Fruit fly (Drosophila melanogaster) whole organism, embryonic: ENCODE data around the gene Ypel.
A peak's percentile ranks its signal among the peaks of the same experiment; 100 is the strongest.

Source experiments
- ATbp ChIP-seq: fragments of 200-800 bp; sonication (Bioruptor generic); optimal IDR thresholded peaks from 2 replicates; lab custom pipeline; 2017; ENCODE audit warnings: missing biosample characterization, mild to moderate bottlenecking, missing genetic modification characterization, missing genetic modification reagents
- Antp ChIP-seq: fragments of 200-800 bp; sonication (Bioruptor generic); optimal IDR thresholded peaks from 3 replicates; lab custom pipeline; 2016; ENCODE audit warnings: missing biosample characterization, missing genetic modification characterization
- B-H1 ChIP-seq: fragments of 200-800 bp; sonication (Bioruptor generic); IDR thresholded peaks from 3 replicates; pipeline ENCODE4 v1.3.6; 2022; ENCODE audit warnings: missing biosample characterization, missing genetic modification characterization
- Bgb ChIP-seq: fragments of 200-800 bp; sonication (Bioruptor generic); IDR thresholded peaks from 2 replicates; pipeline ENCODE4 v1.3.6; 2022; ENCODE audit warnings: missing biosample characterization, missing genetic modification characterization; ENCODE audit not compliant: partially characterized antibody
- CG10209 ChIP-seq: fragments of 200-800 bp; sonication (Bioruptor generic); optimal IDR thresholded peaks from 3 replicates; lab custom pipeline; 2017; ENCODE audit warnings: missing biosample characterization, mild to moderate bottlenecking, missing genetic modification characterization, missing genetic modification reagents
- CG11456 ChIP-seq: fragments of 200-800 bp; sonication (Bioruptor generic); IDR thresholded peaks from 3 replicates; pipeline ENCODE4 v1.3.6; 2022; ENCODE audit warnings: missing biosample characterization, missing genetic modification characterization
- CG11695 ChIP-seq: fragments of 200-800 bp; sonication (Bioruptor generic); IDR thresholded peaks from 3 replicates; pipeline ENCODE4 v1.3.6; 2022; ENCODE audit warnings: missing biosample characterization, missing genetic modification characterization
- CG12104 ChIP-seq: fragments of 200-800 bp; sonication (Bioruptor generic); optimal IDR thresholded peaks from 3 replicates; lab custom pipeline; 2016; ENCODE audit warnings: missing biosample characterization, missing genetic modification characterization
- CG12236 ChIP-seq: fragments of 200-800 bp; sonication (Bioruptor generic); optimal IDR thresholded peaks from 2 replicates; lab custom pipeline; 2016; ENCODE audit warnings: missing biosample characterization, missing genetic modification characterization
- CG12391 ChIP-seq: fragments of 200-800 bp; sonication (Bioruptor generic); optimal IDR thresholded peaks from 3 replicates; lab custom pipeline; 2018; ENCODE audit warnings: missing biosample characterization, mild to moderate bottlenecking, missing genetic modification characterization, moderate library complexity
- CG15514 ChIP-seq: fragments of 200-800 bp; sonication (Bioruptor generic); optimal IDR thresholded peaks from 3 replicates; lab custom pipeline; 2017; ENCODE audit warnings: missing biosample characterization, missing genetic modification characterization, mild to moderate bottlenecking, moderate library complexity, missing genetic modification reagents
- CG17802 ChIP-seq: fragments of 200-800 bp; sonication (Bioruptor generic); optimal IDR thresholded peaks from 2 replicates; lab custom pipeline; 2018; ENCODE audit warnings: missing biosample characterization, mild to moderate bottlenecking, missing genetic modification characterization, moderate library complexity
- CG32767 ChIP-seq: fragments of 200-800 bp; sonication (Bioruptor generic); IDR thresholded peaks from 2 replicates; pipeline ENCODE4 v1.3.6; 2022; ENCODE audit warnings: missing biosample characterization, missing genetic modification characterization
- CG3407 ChIP-seq: fragments of 200-800 bp; sonication (Bioruptor generic); optimal IDR thresholded peaks from 2 replicates; lab custom pipeline; 2018; ENCODE audit warnings: missing biosample characterization, mild to moderate bottlenecking, missing genetic modification characterization
- CG6765 ChIP-seq: fragments of 200-800 bp; sonication (Bioruptor generic); optimal IDR thresholded peaks from 3 replicates; lab custom pipeline; 2017; ENCODE audit warnings: missing biosample characterization, mild to moderate bottlenecking, missing genetic modification characterization
- CG7271 ChIP-seq: fragments of 200-800 bp; sonication (Bioruptor generic); optimal IDR thresholded peaks from 2 replicates; lab custom pipeline; 2018; ENCODE audit warnings: missing biosample characterization, mild to moderate bottlenecking, missing genetic modification characterization, moderate library complexity
- CG8765 ChIP-seq: fragments of 200-800 bp; sonication (Bioruptor generic); IDR thresholded peaks from 2 replicates; pipeline ENCODE4 v1.3.6; 2022; ENCODE audit warnings: missing biosample characterization, missing genetic modification characterization
- Chrac-16 ChIP-seq: fragments of 200-800 bp; sonication (Bioruptor generic); optimal IDR thresholded peaks from 3 replicates; lab custom pipeline; 2016; ENCODE audit warnings: missing biosample characterization, missing genetic modification characterization
- CoRest ChIP-seq: fragments of 200-800 bp; sonication (Bioruptor generic); optimal IDR thresholded peaks from 3 replicates; lab custom pipeline; 2018; ENCODE audit warnings: missing biosample characterization, mild to moderate bottlenecking, missing genetic modification characterization, moderate library complexity
- D19B ChIP-seq: fragments of 200-800 bp; sonication (Bioruptor generic); optimal IDR thresholded peaks from 2 replicates; lab custom pipeline; 2017; ENCODE audit warnings: missing biosample characterization, mild to moderate bottlenecking, missing genetic modification characterization
- Dbx ChIP-seq: fragments of 200-800 bp; sonication (Bioruptor generic); IDR thresholded peaks from 3 replicates; pipeline ENCODE4 v1.3.6; 2022; ENCODE audit warnings: missing biosample characterization, missing genetic modification characterization
- Deaf1 ChIP-seq: fragments of 200-800 bp; optimal IDR thresholded peaks from 3 replicates; lab custom pipeline; 2019; ENCODE audit warnings: missing biosample characterization, mild to moderate bottlenecking, missing genetic modification characterization, moderate library complexity
- Doc3 ChIP-seq: fragments of 200-800 bp; sonication (Bioruptor generic); IDR thresholded peaks from 3 replicates; pipeline ENCODE4 v1.3.6; 2022; ENCODE audit warnings: missing biosample characterization, missing genetic modification characterization; ENCODE audit not compliant: partially characterized antibody
- Drgx ChIP-seq: fragments of 200-800 bp; sonication (Bioruptor generic); IDR thresholded peaks from 2 replicates; pipeline ENCODE4 v1.3.6; 2022; ENCODE audit warnings: missing biosample characterization, missing genetic modification characterization
- Ets65A ChIP-seq: fragments of 200-800 bp; sonication (Bioruptor generic); peaks from one replicate; lab custom pipeline; 2016; ENCODE audit warnings: missing biosample characterization, missing genetic modification characterization
- Jarid2 ChIP-seq: fragments of 200-800 bp; sonication (Bioruptor generic); optimal IDR thresholded peaks from 3 replicates; lab custom pipeline; 2017; ENCODE audit warnings: mild to moderate bottlenecking, missing biosample characterization, missing genetic modification reagents, missing genetic modification characterization
- MBD-R2 ChIP-seq: fragments of 200-800 bp; sonication (Bioruptor generic); IDR thresholded peaks from 2 replicates; pipeline ENCODE4 v1.3.6; 2022; ENCODE audit warnings: missing biosample characterization, missing genetic modification characterization
- Oaz ChIP-seq: fragments of 200-800 bp; sonication (Bioruptor generic); IDR thresholded peaks from 2 replicates; pipeline ENCODE4 v1.3.6; 2022; ENCODE audit warnings: missing biosample characterization, missing genetic modification characterization
- Trl ChIP-seq, 3 experiments: fragments of >200 bp in 2 of 3; fragments of 200-800 bp in 1 of 3; sonication (Bioruptor generic) in 1 of 3; optimal IDR thresholded peaks; 2 replicates in 1 of 3; 3 replicates in 2 of 3; lab custom pipeline; 2016 to 2017; ENCODE audit warnings: missing biosample characterization in 1 of 3, missing genetic modification characterization in 1 of 3
- ase ChIP-seq: fragments of 200-800 bp; sonication (Bioruptor generic); IDR thresholded peaks from 3 replicates; pipeline ENCODE4 v1.3.6; 2022; ENCODE audit warnings: missing biosample characterization, missing genetic modification characterization
- cg ChIP-seq: fragments of 200-800 bp; sonication (Bioruptor generic); optimal IDR thresholded peaks from 3 replicates; lab custom pipeline; 2019; ENCODE audit warnings: missing biosample characterization, mild to moderate bottlenecking, missing genetic modification characterization, moderate library complexity
- crc ChIP-seq: fragments of 200-800 bp; sonication (Bioruptor generic); optimal IDR thresholded peaks from 2 replicates; lab custom pipeline; 2016; ENCODE audit warnings: missing biosample characterization, missing genetic modification characterization
- cwo ChIP-seq: fragments of 200-800 bp; sonication (Bioruptor generic); optimal IDR thresholded peaks from 3 replicates; lab custom pipeline; 2017; ENCODE audit warnings: missing biosample characterization, missing genetic modification characterization, mild to moderate bottlenecking, moderate library complexity, missing genetic modification reagents
- da ChIP-seq: fragments of 200-800 bp; sonication (Bioruptor generic); optimal IDR thresholded peaks from 2 replicates; lab custom pipeline; 2016; ENCODE audit warnings: missing biosample characterization, missing genetic modification characterization
- fd96Cb ChIP-seq: fragments of 200-800 bp; sonication (Bioruptor generic); optimal IDR thresholded peaks from 2 replicates; lab custom pipeline; 2018; ENCODE audit warnings: missing biosample characterization, mild to moderate bottlenecking, missing genetic modification characterization, moderate library complexity
- insv ChIP-seq, 2 experiments: fragments of 200-800 bp; sonication (Bioruptor generic); optimal IDR thresholded peaks; 3 replicates each; lab custom pipeline; 2016 to 2018; ENCODE audit warnings: missing biosample characterization in 2 of 2, missing genetic modification characterization in 2 of 2
- ken ChIP-seq: fragments of 200-800 bp; sonication (Bioruptor generic); IDR thresholded peaks from 3 replicates; pipeline ENCODE4 v1.3.6; 2022; ENCODE audit warnings: missing biosample characterization, missing genetic modification characterization
- klu ChIP-seq: fragments of 200-800 bp; sonication (Bioruptor generic); IDR thresholded peaks from 2 replicates; pipeline ENCODE4 v1.3.6; 2022; ENCODE audit warnings: missing biosample characterization, missing genetic modification characterization
- lab ChIP-seq: fragments of 200-800 bp; sonication (Bioruptor generic); optimal IDR thresholded peaks from 3 replicates; lab custom pipeline; 2017; ENCODE audit warnings: missing biosample characterization, missing genetic modification characterization, mild to moderate bottlenecking, moderate library complexity, missing genetic modification reagents
- mirr ChIP-seq: fragments of 200-800 bp; sonication (Bioruptor generic); optimal IDR thresholded peaks from 3 replicates; lab custom pipeline; 2018; ENCODE audit warnings: missing biosample characterization, mild to moderate bottlenecking, missing genetic modification characterization
- org-1 ChIP-seq: fragments of 200-800 bp; sonication (Bioruptor generic); optimal IDR thresholded peaks from 2 replicates; lab custom pipeline; 2017; ENCODE audit warnings: missing biosample characterization, missing genetic modification characterization
- pros ChIP-seq: fragments of 200-800 bp; sonication (Bioruptor generic); optimal IDR thresholded peaks from 3 replicates; lab custom pipeline; 2019; ENCODE audit warnings: missing biosample characterization, mild to moderate bottlenecking, missing genetic modification characterization, moderate library complexity
- rib ChIP-seq: fragments of 200-800 bp; sonication (Bioruptor generic); IDR thresholded peaks from 2 replicates; pipeline ENCODE4 v1.3.6; 2022; ENCODE audit warnings: missing biosample characterization, missing genetic modification characterization
- ro ChIP-seq: fragments of 200-800 bp; sonication (Bioruptor generic); IDR thresholded peaks from 2 replicates; pipeline ENCODE4 v1.3.6; 2022; ENCODE audit warnings: missing biosample characterization, missing genetic modification characterization
- salm ChIP-seq: fragments of 200-800 bp; sonication (Bioruptor generic); optimal IDR thresholded peaks from 2 replicates; lab custom pipeline; 2018; ENCODE audit warnings: missing biosample characterization, mild to moderate bottlenecking, missing genetic modification characterization
- sima ChIP-seq: fragments of 200-800 bp; sonication (Bioruptor generic); optimal IDR thresholded peaks from 2 replicates; lab custom pipeline; 2016; ENCODE audit warnings: missing biosample characterization, missing genetic modification characterization
- sisA ChIP-seq: fragments of 200-800 bp; sonication (Bioruptor generic); IDR thresholded peaks from 2 replicates; pipeline ENCODE4 v1.3.6; 2022; ENCODE audit warnings: missing biosample characterization, missing genetic modification characterization
- so ChIP-seq: fragments of 200-800 bp; sonication (Bioruptor generic); IDR thresholded peaks from 3 replicates; pipeline ENCODE4 v1.3.6; 2022; ENCODE audit warnings: missing biosample characterization, missing genetic modification characterization
- twi ChIP-seq: fragments of 200-800 bp; optimal IDR thresholded peaks from 2 replicates; lab custom pipeline; 2019; ENCODE audit warnings: missing biosample characterization, mild to moderate bottlenecking, missing genetic modification characterization, moderate library complexity
- vfl ChIP-seq: fragments of 200-800 bp; sonication (Bioruptor generic); optimal IDR thresholded peaks from 2 replicates; lab custom pipeline; 2016; ENCODE audit warnings: missing biosample characterization, missing genetic modification characterization
- vnd ChIP-seq: fragments of 200-800 bp; sonication (Bioruptor generic); IDR thresholded peaks from 3 replicates; pipeline ENCODE4 v1.3.6; 2022; ENCODE audit warnings: missing biosample characterization, missing genetic modification characterization; ENCODE audit not compliant: partially characterized antibody
- zen2 ChIP-seq: fragments of 200-800 bp; sonication (Bioruptor generic); IDR thresholded peaks from 3 replicates; pipeline ENCODE4 v1.3.6; 2022; ENCODE audit warnings: missing biosample characterization, missing genetic modification characterization; ENCODE audit not compliant: partially characterized antibody

The Ypel gene

DNA sequence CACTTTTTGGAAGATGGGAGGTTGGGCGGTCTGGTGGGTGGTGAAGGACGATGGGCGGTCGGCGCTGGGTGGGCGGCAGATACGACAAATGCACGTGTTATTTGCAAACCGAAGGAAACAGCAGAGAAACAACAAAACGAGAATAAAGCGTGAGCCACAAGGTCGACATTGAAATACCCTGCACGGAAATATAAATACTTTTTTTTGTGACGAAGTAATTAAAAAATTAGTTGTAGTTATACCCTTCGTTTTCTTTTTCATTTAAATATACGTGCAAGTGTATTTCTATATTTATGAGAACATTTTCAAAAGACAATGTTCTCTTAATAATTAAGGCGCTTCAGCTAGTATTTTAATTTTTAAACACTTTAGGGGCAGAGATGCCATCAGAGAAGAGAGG is 38.5 kb upstream of the Ypel start (continued):
- TF ChIP-seq da (GFP tag; lab: Kevin White, UChicago) (no peak), ase (GFP tag; lab: Robert Waterston, UW) (no peak), Ets65A (no peak), CG32767 (GFP tag; lab: Robert Waterston, UW) (no peak), MBD-R2 (GFP tag; lab: Robert Waterston, UW) (no peak), CG11456 (GFP tag; lab: Robert Waterston, UW) (0 out of 3 replicates have a peak, but pooled peaks have one; percentile 7), org-1 (GFP tag; lab: Kevin White, UChicago) (no peak), CG15514 (no peak), CG12236 (GFP tag; lab: Kevin White, UChicago) (no peak), CG12104 (GFP tag; lab: Kevin White, UChicago) (no peak), Chrac-16 (no peak), sisA (GFP tag; lab: Robert Waterston, UW) (no peak), vnd (GFP tag; lab: Robert Waterston, UW) (no peak), vfl (GFP tag; lab: Kevin White, UChicago) (no peak), ken (no peak), CG3407 (no peak), twi (tag; lab: Kevin White, UChicago) (no peak), Antp (GFP tag; lab: Kevin White, UChicago) (no peak), CG8765 (GFP tag; lab: Robert Waterston, UW) (no peak), CG10209 (GFP tag; lab: Kevin White, UChicago) (no peak), Doc3 (GFP tag; lab: Robert Waterston, UW) (no peak), D19B (GFP tag; lab: Kevin White, UChicago) (peak; percentile 54), B-H1 (GFP tag; lab: Robert Waterston, UW) (no peak), mirr (GFP tag; lab: Kevin White, UChicago) (no peak), zen2 (no peak), crc (no peak), CoRest (tag; lab: Kevin White, UChicago) (peak; percentile 16), Bgb (GFP tag; lab: Robert Waterston, UW) (no peak), CG12391 (no peak), Drgx (peak; percentile 30; the same call in 1 of the 2 replicates), CG6765 (GFP tag; lab: Kevin White, UChicago) (no peak), Jarid2 (GFP tag; lab: Kevin White, UChicago) (no peak), Dbx (GFP tag; lab: Robert Waterston, UW) (0 out of 3 replicates have a peak, but pooled peaks have one; percentile 28), ro (GFP tag; lab: Robert Waterston, UW) (no peak)

DNA sequence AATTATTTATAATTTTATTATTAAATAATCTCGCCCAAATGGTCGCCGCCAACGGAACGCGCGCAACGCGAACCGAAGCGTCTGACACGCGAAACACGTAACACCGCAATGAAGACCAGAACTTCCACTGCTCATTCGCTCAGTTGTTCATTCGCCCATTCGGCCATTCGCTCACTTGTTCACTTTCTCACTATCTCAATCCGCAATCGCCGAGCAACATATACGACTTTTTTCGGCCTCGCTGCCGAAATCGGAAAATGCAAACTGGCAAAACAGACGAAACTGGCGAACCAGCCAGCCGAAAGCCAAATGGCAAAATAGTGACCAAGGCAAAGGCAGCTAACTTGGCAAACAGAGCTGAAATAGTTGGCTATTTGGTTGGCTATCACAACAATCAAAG is 37.8 kb upstream of the Ypel start:
- TF ChIP-seq cg (GFP tag; lab: Kevin White, UChicago), result no peak
- no peak for TF ChIP-seq sima (GFP tag; lab: Kevin White, UChicago)
- no peak for TF ChIP-seq insv (GFP tag; optimal IDR thresholded peaks at IDR 0.05; lab: Kevin White, UChicago)
- no peak for TF ChIP-seq ATbp (GFP tag; lab: Kevin White, UChicago)
- peak; percentile 6 for TF ChIP-seq lab
- no peak for TF ChIP-seq Oaz (GFP tag; lab: Robert Waterston, UW)
- TF ChIP-seq CG17802 (tag; lab: Kevin White, UChicago), result no peak
- TF ChIP-seq Ets65A, result peak; percentile 53
- TF ChIP-seq CG7271 (tag; lab: Kevin White, UChicago), result no peak
- TF ChIP-seq Trl (optimal IDR thresholded peaks at IDR 0.05; lab: Kevin White, UChicago), result peak in 1 of 2 experiments; percentile 28
- TF ChIP-seq Trl (GFP tag; optimal IDR thresholded peaks at IDR 0.05; lab: Kevin White, UChicago), result no peak
- TF ChIP-seq rib (GFP tag; lab: Robert Waterston, UW), result 0 out of 2 replicates have a peak, but pooled peaks have one; percentile 33
- peak; percentile 79 for TF ChIP-seq Deaf1 (tag; lab: Kevin White, UChicago)
- no peak for TF ChIP-seq CG11695 (GFP tag; lab: Robert Waterston, UW)
- no peak for TF ChIP-seq so (GFP tag; lab: Robert Waterston, UW)
- no peak for TF ChIP-seq cwo
- TF ChIP-seq klu (GFP tag; lab: Robert Waterston, UW), result no peak
- TF ChIP-seq salm (tag; lab: Kevin White, UChicago), result no peak
- no peak for TF ChIP-seq pros (GFP tag; lab: Kevin White, UChicago)
- TF ChIP-seq fd96Cb (tag; lab: Kevin White, UChicago), result no peak
